Fruit fly (Drosophila melanogaster) whole organism, embryonic: ENCODE measurements around the gene CG12880.

Experiments
- CG12744 ChIP-seq: fragments of 200-800 bp; sonication (Bioruptor generic); optimal IDR thresholded peaks from 2 replicates; lab custom pipeline; 2016; ENCODE audit warnings: missing biosample characterization, missing genetic modification characterization
- CG9609 ChIP-seq: fragments of 200-800 bp; sonication (Bioruptor generic); optimal IDR thresholded peaks from 3 replicates; lab custom pipeline; 2016; ENCODE audit warnings: missing biosample characterization, missing genetic modification characterization
- Hand ChIP-seq: fragments of 200-800 bp; sonication (Bioruptor generic); optimal IDR thresholded peaks from 2 replicates; lab custom pipeline; 2017; ENCODE audit warnings: mild to moderate bottlenecking, missing biosample characterization, missing genetic modification reagents, missing genetic modification characterization
- Hr39 ChIP-seq: fragments of >200 bp; optimal IDR thresholded peaks from 2 replicates; lab custom pipeline; 2017
- Xbp1 ChIP-seq: fragments of 200-800 bp; sonication (Bioruptor generic); optimal IDR thresholded peaks from 3 replicates; lab custom pipeline; 2016; ENCODE audit warnings: missing biosample characterization, mild to moderate bottlenecking, missing genetic modification characterization
- nom ChIP-seq: fragments of 200-800 bp; sonication (Bioruptor generic); optimal IDR thresholded peaks from 2 replicates; lab custom pipeline; 2017; ENCODE audit warnings: missing biosample characterization, missing genetic modification characterization, mild to moderate bottlenecking, moderate library complexity, missing genetic modification reagents
- ro ChIP-seq: fragments of 200-800 bp; sonication (Bioruptor generic); IDR thresholded peaks from 2 replicates; pipeline ENCODE4 v1.3.6; 2022; ENCODE audit warnings: missing biosample characterization, missing genetic modification characterization

dm6 chr3R:27692645-27693307 is 7.0 kb downstream of the CG12880 start:
- no peak for TF ChIP-seq Hr39
- no peak for TF ChIP-seq ro
- no peak for TF ChIP-seq Xbp1 (GFP tag; lab: Kevin White, UChicago)
- TF ChIP-seq CG9609 (GFP tag; lab: Kevin White, UChicago), result no peak
- no peak for TF ChIP-seq Hand (GFP tag; lab: Kevin White, UChicago)
- no peak for TF ChIP-seq nom (GFP tag; lab: Kevin White, UChicago)
- no peak for TF ChIP-seq CG12744 (GFP tag; lab: Kevin White, UChicago)
